Fruit fly (Drosophila melanogaster): Measurements from ENCODE around the gene Smr.

dm6 chrX:12766286-12766685 is 23.9 kb upstream of the Smr start:
- TF ChIP-seq EcR (GFP tag; optimal IDR thresholded peaks at IDR 0.05) (no peak), Pif1B (GFP tag; optimal IDR thresholded peaks at IDR 0.05) (peak; percentile 21), CG12605 (GFP tag; IDR thresholded peaks at IDR 0.05) (no peak), CG14655 (GFP tag; optimal IDR thresholded peaks at IDR 0.05) (peak; percentile 54), CG13204 (GFP tag; optimal IDR thresholded peaks at IDR 0.05) (no peak), CG9948 (tag; optimal IDR thresholded peaks at IDR 0.05) (no peak), CG34367 (tag; optimal IDR thresholded peaks at IDR 0.05) (no peak), CG8301 (tag; optimal IDR thresholded peaks at IDR 0.05) (peak; percentile 47), CG8159 (tag; optimal IDR thresholded peaks at IDR 0.05) (peak; percentile 56)
